Worm (Caenorhabditis elegans) whole organism, young adult: Measurements from ENCODE around the gene tbx-9.

Experiments
- B0035.1 ChIP-seq: sonication (generic microtip); optimal IDR thresholded peaks from 2 replicates; lab custom pipeline; 2016; ENCODE audit warnings: missing genetic modification characterization, mild to moderate bottlenecking, missing compliant biosample characterization, missing genotype, missing genetic modification reagents
- C06A6.2 ChIP-seq: fragments of 200-800 bp; sonication (Bioruptor generic); conservative IDR thresholded peaks from 2 replicates; pipeline ENCODE4 v1.3.6; 2022; ENCODE audit warnings: missing genetic modification characterization, missing compliant biosample characterization
- C17E4.6 ChIP-seq: fragments of 200-800 bp; sonication (Bioruptor generic); IDR thresholded peaks from 2 replicates; pipeline ENCODE4 v1.3.6; 2022; ENCODE audit warnings: missing genetic modification reagents, missing genetic modification characterization, missing compliant biosample characterization
- F22D6.2 ChIP-seq: sonication (generic microtip); optimal IDR thresholded peaks from 2 replicates; lab custom pipeline; 2016; ENCODE audit warnings: mild to moderate bottlenecking, missing genetic modification characterization, missing compliant biosample characterization
- F39B2.1 ChIP-seq: fragments of 200-800 bp; sonication (Bioruptor generic); IDR thresholded peaks from 2 replicates; pipeline ENCODE4 v1.3.6; 2022; ENCODE audit warnings: missing genetic modification reagents, missing genetic modification characterization, missing compliant biosample characterization
- F52B5.7 ChIP-seq: sonication (generic microtip); optimal IDR thresholded peaks from 2 replicates; lab custom pipeline; 2016; ENCODE audit warnings: mild to moderate bottlenecking, missing genetic modification characterization, missing compliant biosample characterization
- F57C9.4 ChIP-seq: sonication (generic microtip); optimal IDR thresholded peaks from 2 replicates; lab custom pipeline; 2017; ENCODE audit warnings: mild to moderate bottlenecking, missing genetic modification characterization, missing compliant biosample characterization
- K11D2.4 ChIP-seq: fragments of 200-800 bp; sonication (Bioruptor generic); IDR thresholded peaks from 2 replicates; pipeline ENCODE4 v1.3.6; 2022; ENCODE audit warnings: missing genetic modification reagents, missing genetic modification characterization, missing compliant biosample characterization
- K12H6.12 ChIP-seq: fragments of 200-800 bp; sonication (Bioruptor generic); optimal IDR thresholded peaks from 2 replicates; lab custom pipeline; 2018; ENCODE audit warnings: mild to moderate bottlenecking, missing genetic modification characterization, missing compliant biosample characterization
- T07F8.4 ChIP-seq: sonication (generic microtip); optimal IDR thresholded peaks from 2 replicates; lab custom pipeline; 2016; ENCODE audit warnings: mild to moderate bottlenecking, missing genetic modification characterization, moderate library complexity, missing compliant biosample characterization
- T26A5.8 ChIP-seq: sonication (generic microtip); optimal IDR thresholded peaks from 2 replicates; lab custom pipeline; 2016; ENCODE audit warnings: missing genetic modification characterization, missing compliant biosample characterization
- Y56A3A.18 ChIP-seq: fragments of 200-800 bp; sonication (Bioruptor generic); IDR thresholded peaks from 2 replicates; pipeline ENCODE4 v1.3.6; 2022; ENCODE audit warnings: missing genetic modification reagents, missing genetic modification characterization, missing compliant biosample characterization
- akir-1 ChIP-seq: fragments of 200-800 bp; sonication (Bioruptor generic); optimal IDR thresholded peaks from 2 replicates; lab custom pipeline; 2018; ENCODE audit warnings: mild to moderate bottlenecking, missing genetic modification characterization, moderate library complexity, missing compliant biosample characterization
- atf-7 ChIP-seq: sonication (generic microtip); optimal IDR thresholded peaks from 2 replicates; lab custom pipeline; 2017; ENCODE audit warnings: mild to moderate bottlenecking, missing genetic modification characterization, missing compliant biosample characterization
- athp-1 ChIP-seq: sonication (generic microtip); optimal IDR thresholded peaks from 2 replicates; lab custom pipeline; 2017; ENCODE audit warnings: mild to moderate bottlenecking, missing genetic modification characterization, missing compliant biosample characterization
- attf-5 ChIP-seq: fragments of 200-800 bp; sonication (Bioruptor generic); optimal IDR thresholded peaks from 2 replicates; lab custom pipeline; 2018; ENCODE audit warnings: mild to moderate bottlenecking, missing genetic modification characterization, missing compliant biosample characterization
- bed-2 ChIP-seq: fragments of 200-800 bp; sonication (Bioruptor generic); IDR thresholded peaks from 2 replicates; pipeline ENCODE4 v1.3.6; 2022; ENCODE audit warnings: missing genetic modification reagents, missing genetic modification characterization, missing compliant biosample characterization
- cebp-1 ChIP-seq, 2 experiments: fragments of 200-800 bp in 1 of 2; sonication (Bioruptor generic) in 1 of 2; sonication (generic microtip) in 1 of 2; IDR thresholded peaks in 1 of 2; optimal IDR thresholded peaks in 1 of 2; 2 replicates each; pipeline versions ENCODE4 v1.3.6 to Lab custom; 2017 to 2022; ENCODE audit warnings: missing compliant biosample characterization in 2 of 2, missing genetic modification characterization in 2 of 2, mild to moderate bottlenecking in 1 of 2, missing genetic modification reagents in 1 of 2, moderate library complexity in 1 of 2
- ceh-100 ChIP-seq: fragments of 200-800 bp; sonication (Bioruptor generic); IDR thresholded peaks from 2 replicates; pipeline ENCODE4 v1.3.6; 2022; ENCODE audit warnings: missing genetic modification reagents, missing genetic modification characterization, missing compliant biosample characterization
- ceh-40 ChIP-seq: fragments of 200-800 bp; sonication (Bioruptor generic); IDR thresholded peaks from 2 replicates; pipeline ENCODE4 v1.3.6; 2022; ENCODE audit warnings: missing genetic modification characterization, missing compliant biosample characterization
- ceh-79 ChIP-seq: sonication (generic microtip); optimal IDR thresholded peaks from 2 replicates; lab custom pipeline; 2017; ENCODE audit warnings: mild to moderate bottlenecking, missing genetic modification characterization, missing compliant biosample characterization
- egl-44 ChIP-seq: fragments of 200-800 bp; sonication (Bioruptor generic); IDR thresholded peaks from 2 replicates; pipeline ENCODE4 v1.3.6; 2022; ENCODE audit warnings: missing genetic modification reagents, missing genetic modification characterization, missing compliant biosample characterization
- ekl-4 ChIP-seq: fragments of 200-800 bp; sonication (Bioruptor generic); IDR thresholded peaks from 2 replicates; pipeline ENCODE4 v1.3.6; 2022; ENCODE audit warnings: missing genetic modification reagents, missing genetic modification characterization, missing compliant biosample characterization
- ets-4 ChIP-seq: fragments of 200-800 bp; sonication (Bioruptor generic); optimal IDR thresholded peaks from 2 replicates; lab custom pipeline; 2018; ENCODE audit warnings: mild to moderate bottlenecking, missing genetic modification characterization, missing compliant biosample characterization
- fkh-3 ChIP-seq: sonication (generic microtip); optimal IDR thresholded peaks from 2 replicates; lab custom pipeline; 2016; ENCODE audit warnings: mild to moderate bottlenecking, missing genetic modification characterization, missing compliant biosample characterization
- hrde-1 ChIP-seq: sonication (generic microtip); optimal IDR thresholded peaks from 2 replicates; lab custom pipeline; 2016; ENCODE audit warnings: missing genetic modification characterization, mild to moderate bottlenecking, missing compliant biosample characterization, moderate library complexity, missing genotype, missing genetic modification reagents, borderline replicate concordance
- hsf-1 ChIP-seq: fragments of 200-800 bp; sonication (Bioruptor generic); IDR thresholded peaks from 2 replicates; pipeline ENCODE4 v1.3.6; 2022; ENCODE audit warnings: missing genetic modification reagents, missing genetic modification characterization, missing compliant biosample characterization
- lag-1 ChIP-seq: fragments of 200-800 bp; sonication (Bioruptor generic); IDR thresholded peaks from 2 replicates; pipeline ENCODE4 v1.3.6; 2022; ENCODE audit warnings: missing genetic modification reagents, missing genetic modification characterization, missing compliant biosample characterization
- let-526 ChIP-seq: fragments of 200-800 bp; sonication (Bioruptor generic); IDR thresholded peaks from 2 replicates; pipeline ENCODE4 v1.3.6; 2022; ENCODE audit warnings: missing genetic modification reagents, missing genetic modification characterization, missing compliant biosample characterization
- lin-26 ChIP-seq: fragments of 200-800 bp; sonication (Bioruptor generic); IDR thresholded peaks from 2 replicates; pipeline ENCODE4 v1.3.6; 2022; ENCODE audit warnings: missing genetic modification reagents, missing genetic modification characterization, missing compliant biosample characterization
- lir-1 ChIP-seq: fragments of 200-800 bp; sonication (Bioruptor generic); conservative IDR thresholded peaks from 2 replicates; pipeline ENCODE4 v1.3.6; 2022; ENCODE audit warnings: missing genetic modification reagents, missing genetic modification characterization, missing compliant biosample characterization
- lsl-1 ChIP-seq: fragments of 200-800 bp; sonication (Bioruptor generic); optimal IDR thresholded peaks from 2 replicates; lab custom pipeline; 2018; ENCODE audit warnings: mild to moderate bottlenecking, missing genetic modification characterization, moderate library complexity, missing compliant biosample characterization
- mcd-1 ChIP-seq: fragments of 200-800 bp; sonication (Bioruptor generic); IDR thresholded peaks from 2 replicates; pipeline ENCODE4 v1.3.6; 2022; ENCODE audit warnings: missing genetic modification reagents, missing genetic modification characterization, missing compliant biosample characterization
- mel-28 ChIP-seq: sonication (generic microtip); optimal IDR thresholded peaks from 2 replicates; lab custom pipeline; 2016; ENCODE audit warnings: borderline replicate concordance, mild to moderate bottlenecking, missing genetic modification characterization, missing compliant biosample characterization
- nfyb-1 ChIP-seq: fragments of 200-800 bp; sonication (Bioruptor generic); IDR thresholded peaks from 2 replicates; pipeline ENCODE4 v1.3.6; 2022; ENCODE audit warnings: missing genetic modification reagents, missing genetic modification characterization, missing compliant biosample characterization
- nhr-179 ChIP-seq: sonication (generic microtip); optimal IDR thresholded peaks from 2 replicates; lab custom pipeline; 2016; ENCODE audit warnings: mild to moderate bottlenecking, missing genetic modification characterization, missing compliant biosample characterization
- pha-4 ChIP-seq: fragments of 150-350 bp; sonication (generic microtip); optimal IDR thresholded peaks from 2 replicates; lab custom pipeline; 2014; ENCODE audit warnings: missing biosample characterization, missing genetic modification reagents, missing genetic modification characterization
- rcor-1 ChIP-seq: fragments of 200-800 bp; sonication (Bioruptor generic); IDR thresholded peaks from 2 replicates; pipeline ENCODE4 v1.3.6; 2022; ENCODE audit warnings: missing genetic modification reagents, missing genetic modification characterization, missing compliant biosample characterization
- snpc-3.4 ChIP-seq: sonication (generic microtip); optimal IDR thresholded peaks from 2 replicates; lab custom pipeline; 2017; ENCODE audit warnings: missing genetic modification characterization, mild to moderate bottlenecking, missing compliant biosample characterization, antibody characterized with exemption, moderate library complexity, missing genotype, missing genetic modification reagents
- tbx-9 ChIP-seq: sonication (generic microtip); optimal IDR thresholded peaks from 2 replicates; lab custom pipeline; 2016; ENCODE audit warnings: borderline replicate concordance, missing genetic modification characterization, inconsistent platforms, missing compliant biosample characterization
- ztf-18 ChIP-seq: sonication (generic microtip); optimal IDR thresholded peaks from 2 replicates; lab custom pipeline; 2016; ENCODE audit warnings: missing genotype, mild to moderate bottlenecking, missing genetic modification characterization, missing compliant biosample characterization
- ztf-22 ChIP-seq: fragments of 200-800 bp; sonication (Bioruptor generic); optimal IDR thresholded peaks from 2 replicates; lab custom pipeline; 2018; ENCODE audit warnings: mild to moderate bottlenecking, missing genetic modification characterization, moderate library complexity, missing compliant biosample characterization
- ztf-25 ChIP-seq: fragments of 200-800 bp; sonication (Bioruptor generic); IDR thresholded peaks from 2 replicates; pipeline ENCODE4 v1.3.6; 2022; ENCODE audit warnings: missing genetic modification reagents, missing genetic modification characterization, missing compliant biosample characterization
- ztf-3 ChIP-seq: fragments of 200-800 bp; sonication (Bioruptor generic); optimal IDR thresholded peaks from 2 replicates; lab custom pipeline; 2018; ENCODE audit warnings: mild to moderate bottlenecking, missing genetic modification characterization, missing compliant biosample characterization

Gene tbx-9

DNA sequence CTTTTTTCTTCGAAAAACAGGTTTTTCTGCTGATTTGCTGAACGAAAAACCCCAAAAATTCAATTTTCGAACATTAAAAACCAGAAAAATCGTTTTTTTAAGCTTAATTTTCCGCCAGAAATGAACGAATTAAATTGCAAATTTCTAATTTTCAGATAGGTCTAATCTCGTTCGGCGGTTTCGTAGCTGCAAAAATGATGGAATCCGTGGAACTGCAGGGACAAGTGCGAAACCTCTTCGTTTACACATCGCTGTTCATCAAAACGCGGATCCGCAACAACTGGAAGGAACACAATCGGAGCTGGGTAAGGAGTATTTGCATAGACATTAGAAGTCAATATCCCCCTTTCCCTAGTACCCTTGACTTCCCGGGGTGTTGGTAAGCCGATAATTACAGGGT is 5.5 kb downstream of the tbx-9 start:
- TF ChIP-seq lir-1 (no peak), F57C9.4 (no peak), athp-1 (tag; lab: Kevin White, UChicago) (no peak), ceh-79 (tag; lab: Kevin White, UChicago) (no peak), ztf-3 (GFP tag; lab: Kevin White, UChicago) (no peak), F52B5.7 (tag; lab: Kevin White, UChicago) (no peak), B0035.1 (tag; lab: Kevin White, UChicago) (no peak), ceh-40 (no peak), hrde-1 (tag; lab: Kevin White, UChicago) (no peak), hsf-1 (GFP tag; lab: Robert Waterston, UW) (no peak)

DNA sequence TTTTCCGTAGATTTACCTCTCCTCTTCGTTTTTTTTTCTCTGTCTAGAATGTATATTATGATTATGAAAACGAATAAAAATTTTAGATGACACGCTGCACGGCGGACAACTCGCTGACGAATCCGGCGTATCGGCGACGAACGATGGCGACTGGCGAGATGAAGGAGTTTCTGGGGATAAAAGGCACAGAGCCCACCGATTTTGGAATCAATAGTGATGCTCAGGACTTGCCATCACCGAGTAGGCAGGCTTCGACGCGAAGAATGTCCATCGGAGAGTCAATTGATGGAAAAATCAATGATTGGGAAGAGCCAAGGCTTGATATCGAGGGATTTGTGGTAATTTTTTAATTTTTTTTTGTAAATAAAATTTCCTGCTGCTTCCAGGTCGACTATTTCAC is 6.6 kb downstream of the tbx-9 start, which contains the start of gene ced-9:
Gene ced-9, plus strand, starts transcription at position 87 of the 400 bp plus-strand sequence.
- no peak for TF ChIP-seq F39B2.1 (GFP tag; lab: Robert Waterston, UW)
- peak; percentile 93 for TF ChIP-seq tbx-9 (tag; lab: Kevin White, UChicago)
- TF ChIP-seq mel-28 (tag; lab: Kevin White, UChicago): no peak
- no peak for TF ChIP-seq T26A5.8

DNA sequence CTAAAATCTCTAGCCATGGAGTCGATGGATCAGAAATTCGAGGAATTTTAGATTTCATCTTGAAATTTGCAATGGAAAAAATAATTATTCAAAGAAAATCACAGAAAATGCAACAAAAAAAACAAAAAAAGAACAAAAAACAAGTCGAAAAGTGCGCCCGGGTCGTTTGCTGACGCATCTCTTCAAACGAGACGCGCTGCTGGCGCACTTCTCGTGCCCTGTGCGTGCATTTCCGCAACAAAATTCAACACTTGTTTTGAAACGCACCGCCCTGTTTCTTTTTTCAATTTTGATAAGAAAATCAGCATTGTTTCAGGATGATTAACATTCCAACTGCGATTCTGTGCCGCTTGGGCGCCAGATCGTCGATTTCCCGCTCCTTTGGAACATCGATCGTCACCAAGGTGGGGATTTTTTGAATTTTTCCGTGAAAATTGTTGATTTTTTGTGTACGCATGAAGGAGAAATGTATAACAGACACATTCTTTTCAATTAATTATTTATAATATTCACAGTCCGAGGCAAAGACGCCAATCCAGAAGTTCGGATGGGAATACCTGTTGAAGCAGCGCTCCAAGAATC is 7.6 kb downstream of the tbx-9 start, which contains the start of the genes jmjd-4 and mev-1:
Gene jmjd-4, minus strand, starts transcription at position 58 of the 582 bp plus-strand sequence.
Gene mev-1, plus strand, starts transcription at position 317 of the 582 bp plus-strand sequence.
- TF ChIP-seq C17E4.6 (GFP tag; lab: Robert Waterston, UW) (peak; percentile 64; the same call in 1 of the 2 replicates), snpc-3.4 (tag; lab: Kevin White, UChicago) (peak; percentile 63), mcd-1 (GFP tag; lab: Robert Waterston, UW) (peak; percentile 94), Y56A3A.18 (GFP tag; lab: Robert Waterston, UW) (peak; percentile 58; the same call in 1 of the 2 replicates), pha-4 (tag; lab: Kevin White, UChicago) (peak; percentile 66), athp-1 (tag; lab: Kevin White, UChicago) (peak; percentile 7), ekl-4 (GFP tag; lab: Robert Waterston, UW) (peak; percentile 80), attf-5 (GFP tag; lab: Kevin White, UChicago) (peak; percentile 92), lsl-1 (GFP tag; lab: Kevin White, UChicago) (peak; percentile 81), let-526 (GFP tag; lab: Robert Waterston, UW) (no peak), ceh-79 (tag; lab: Kevin White, UChicago) (peak; percentile 52), cebp-1 (GFP tag; IDR thresholded peaks at IDR 0.05; lab: Robert Waterston, UW) (0 out of 2 replicates have a peak, but pooled peaks have one; percentile 32), cebp-1 (tag; optimal IDR thresholded peaks at IDR 0.05; lab: Kevin White, UChicago) (peak; percentile 89), akir-1 (GFP tag; lab: Kevin White, UChicago) (no peak), nhr-179 (tag; lab: Kevin White, UChicago) (no peak), rcor-1 (GFP tag; lab: Robert Waterston, UW) (peak; percentile 81), lin-26 (GFP tag; lab: Robert Waterston, UW) (0 out of 2 replicates have a peak, but pooled peaks have one; percentile 13), K12H6.12 (tag; lab: Kevin White, UChicago) (peak; percentile 55), ets-4 (GFP tag; lab: Kevin White, UChicago) (peak; percentile 70), ztf-25 (GFP tag; lab: Robert Waterston, UW) (no peak), bed-2 (GFP tag; lab: Robert Waterston, UW) (0 out of 2 replicates have a peak, but pooled peaks have one; percentile 12), K11D2.4 (GFP tag; lab: Robert Waterston, UW) (peak; percentile 90), C06A6.2 (GFP tag; lab: Robert Waterston, UW) (peak; percentile 70), ceh-100 (GFP tag; lab: Robert Waterston, UW) (peak; percentile 78), T07F8.4 (tag; lab: Kevin White, UChicago) (no peak), atf-7 (tag; lab: Kevin White, UChicago) (peak; percentile 61), F22D6.2 (tag; lab: Kevin White, UChicago) (peak; percentile 48), ztf-18 (peak; percentile 98), nfyb-1 (GFP tag; lab: Robert Waterston, UW) (peak; percentile 84), egl-44 (GFP tag; lab: Robert Waterston, UW) (peak; percentile 66; the same call in 1 of the 2 replicates), fkh-3 (no peak), ztf-22 (GFP tag; lab: Kevin White, UChicago) (peak; percentile 58), T26A5.8 (no peak), lag-1 (GFP tag; lab: Robert Waterston, UW) (no peak), ztf-3 (GFP tag; lab: Kevin White, UChicago) (no peak)
